Fruit fly (Drosophila melanogaster) whole organism, embryonic: ENCODE results near the gene CG17637.
A peak's percentile ranks its signal among the peaks of the same experiment; 100 is the strongest.

ENCODE experiments used
- ATbp ChIP-seq: fragments of 200-800 bp; sonication (Bioruptor generic); optimal IDR thresholded peaks from 2 replicates; lab custom pipeline; 2017; ENCODE audit warnings: missing biosample characterization, mild to moderate bottlenecking, missing genetic modification characterization, missing genetic modification reagents
- B-H2 ChIP-seq: fragments of 200-800 bp; sonication (Bioruptor generic); optimal IDR thresholded peaks from 2 replicates; lab custom pipeline; 2018; ENCODE audit warnings: missing biosample characterization, mild to moderate bottlenecking, missing genetic modification characterization
- Blimp-1 ChIP-seq: fragments of 200-800 bp; sonication (Bioruptor generic); optimal IDR thresholded peaks from 3 replicates; lab custom pipeline; 2018; ENCODE audit warnings: missing biosample characterization, missing genetic modification characterization, mild to moderate bottlenecking, moderate library complexity, missing genetic modification reagents
- CG11085 ChIP-seq: fragments of 200-800 bp; sonication (Bioruptor generic); IDR thresholded peaks from 2 replicates; pipeline ENCODE4 v1.3.6; 2022; ENCODE audit warnings: missing biosample characterization, missing genetic modification characterization
- CG11093 ChIP-seq: fragments of 200-800 bp; sonication (Bioruptor generic); IDR thresholded peaks from 3 replicates; pipeline ENCODE4 v1.3.6; 2022; ENCODE audit warnings: missing biosample characterization, missing genetic modification characterization
- CG12104 ChIP-seq: fragments of 200-800 bp; sonication (Bioruptor generic); optimal IDR thresholded peaks from 3 replicates; lab custom pipeline; 2016; ENCODE audit warnings: missing biosample characterization, missing genetic modification characterization
- CG12219 ChIP-seq: fragments of 200-800 bp; sonication (Bioruptor generic); optimal IDR thresholded peaks from 3 replicates; lab custom pipeline; 2018; ENCODE audit warnings: missing biosample characterization, mild to moderate bottlenecking, missing genetic modification characterization
- CG13624 ChIP-seq: fragments of 200-800 bp; sonication (Bioruptor generic); optimal IDR thresholded peaks from 2 replicates; lab custom pipeline; 2016; ENCODE audit warnings: missing biosample characterization, missing genetic modification characterization
- CG14441 ChIP-seq: fragments of 200-800 bp; sonication (Bioruptor generic); IDR thresholded peaks from 2 replicates; pipeline ENCODE4 v1.3.6; 2022; ENCODE audit warnings: missing biosample characterization, missing genetic modification characterization
- CG1529 ChIP-seq: fragments of 200-800 bp; sonication (Bioruptor generic); optimal IDR thresholded peaks from 3 replicates; lab custom pipeline; 2018; ENCODE audit warnings: missing biosample characterization, missing genetic modification characterization
- CG15479 ChIP-seq: fragments of 200-800 bp; sonication (Bioruptor generic); optimal IDR thresholded peaks from 3 replicates; lab custom pipeline; 2019; ENCODE audit warnings: missing biosample characterization, mild to moderate bottlenecking, missing genetic modification characterization, moderate library complexity
- CG18764 ChIP-seq: fragments of 200-800 bp; sonication (Bioruptor generic); optimal IDR thresholded peaks from 3 replicates; lab custom pipeline; 2016; ENCODE audit warnings: missing biosample characterization, missing genetic modification characterization
- CG2120 ChIP-seq: fragments of 200-800 bp; sonication (Bioruptor generic); optimal IDR thresholded peaks from 3 replicates; lab custom pipeline; 2016; ENCODE audit warnings: missing biosample characterization, missing genetic modification characterization
- CG2712 ChIP-seq: fragments of 200-800 bp; optimal IDR thresholded peaks from 3 replicates; lab custom pipeline; 2019; ENCODE audit warnings: missing biosample characterization, mild to moderate bottlenecking, missing genetic modification characterization, moderate library complexity
- CG31224 ChIP-seq: fragments of 200-800 bp; sonication (Bioruptor generic); IDR thresholded peaks from 2 replicates; pipeline ENCODE4 v1.3.6; 2022; ENCODE audit warnings: missing biosample characterization, missing genetic modification characterization
- CG31441 ChIP-seq: fragments of 200-800 bp; sonication (Bioruptor generic); IDR thresholded peaks from 2 replicates; pipeline ENCODE4 v1.3.6; 2022; ENCODE audit warnings: missing biosample characterization, missing genetic modification characterization
- CG3163 ChIP-seq: fragments of 200-800 bp; sonication (Bioruptor generic); optimal IDR thresholded peaks from 3 replicates; lab custom pipeline; 2016; ENCODE audit warnings: missing biosample characterization, missing genetic modification characterization
- CG32532 ChIP-seq: fragments of 200-800 bp; sonication (Bioruptor generic); IDR thresholded peaks from 2 replicates; pipeline ENCODE4 v1.3.6; 2022; ENCODE audit warnings: missing biosample characterization, missing genetic modification characterization
- CG6272 ChIP-seq: fragments of 200-800 bp; sonication (Bioruptor generic); IDR thresholded peaks from 2 replicates; pipeline ENCODE4 v1.3.6; 2022; ENCODE audit warnings: missing biosample characterization, missing genetic modification characterization
- CG9609 ChIP-seq: fragments of 200-800 bp; sonication (Bioruptor generic); optimal IDR thresholded peaks from 3 replicates; lab custom pipeline; 2016; ENCODE audit warnings: missing biosample characterization, missing genetic modification characterization
- CG9797 ChIP-seq: fragments of 200-800 bp; sonication (Bioruptor generic); optimal IDR thresholded peaks from 3 replicates; lab custom pipeline; 2018; ENCODE audit warnings: missing biosample characterization, mild to moderate bottlenecking, missing genetic modification characterization
- Camta ChIP-seq: fragments of 200-800 bp; sonication (Bioruptor generic); optimal IDR thresholded peaks from 2 replicates; lab custom pipeline; 2016; ENCODE audit warnings: missing biosample characterization, missing genetic modification characterization
- D ChIP-seq, 2 experiments: fragments of 200-800 bp in 1 of 2; fragments of >200 bp in 1 of 2; sonication (Bioruptor generic) in 1 of 2; optimal IDR thresholded peaks; 2 replicates in 1 of 2; 3 replicates in 1 of 2; lab custom pipeline; 2017; ENCODE audit warnings: mild to moderate bottlenecking in 1 of 2, missing biosample characterization in 1 of 2, missing genetic modification characterization in 1 of 2, missing genetic modification reagents in 1 of 2
- Dad ChIP-seq: fragments of 200-800 bp; sonication (Bioruptor generic); optimal IDR thresholded peaks from 3 replicates; lab custom pipeline; 2016; ENCODE audit warnings: missing biosample characterization, missing genetic modification characterization
- HHEX ChIP-seq: fragments of 200-800 bp; sonication (Bioruptor generic); optimal IDR thresholded peaks from 3 replicates; lab custom pipeline; 2017; ENCODE audit warnings: missing biosample characterization, mild to moderate bottlenecking, missing genetic modification characterization, missing genetic modification reagents
- Hmr ChIP-seq: fragments of 200-800 bp; sonication (Bioruptor generic); optimal IDR thresholded peaks from 3 replicates; lab custom pipeline; 2017; ENCODE audit warnings: mild to moderate bottlenecking, missing biosample characterization, missing genetic modification reagents, missing genetic modification characterization
- Hr51 ChIP-seq, 2 experiments: fragments of 200-800 bp; sonication (Bioruptor generic); optimal IDR thresholded peaks; 2 replicates in 1 of 2; 3 replicates in 1 of 2; lab custom pipeline; 2016 to 2018; ENCODE audit warnings: missing biosample characterization in 2 of 2, missing genetic modification characterization in 2 of 2, mild to moderate bottlenecking in 1 of 2, moderate library complexity in 1 of 2
- MBD-R2 ChIP-seq: fragments of 200-800 bp; sonication (Bioruptor generic); IDR thresholded peaks from 2 replicates; pipeline ENCODE4 v1.3.6; 2022; ENCODE audit warnings: missing biosample characterization, missing genetic modification characterization
- MTF-1 ChIP-seq: fragments of 200-800 bp; sonication (Bioruptor generic); optimal IDR thresholded peaks from 2 replicates; lab custom pipeline; 2018; ENCODE audit warnings: missing biosample characterization, mild to moderate bottlenecking, missing genetic modification characterization, borderline replicate concordance
- NC2α ChIP-seq: fragments of 200-800 bp; sonication (Bioruptor generic); optimal IDR thresholded peaks from 2 replicates; lab custom pipeline; 2016; ENCODE audit warnings: missing biosample characterization, missing genetic modification characterization
- NC2β ChIP-seq: fragments of 200-800 bp; sonication (Bioruptor generic); optimal IDR thresholded peaks from 2 replicates; lab custom pipeline; 2016; ENCODE audit warnings: missing biosample characterization, missing genetic modification characterization
- Side ChIP-seq: fragments of 200-800 bp; sonication (Bioruptor generic); optimal IDR thresholded peaks from 2 replicates; lab custom pipeline; 2016; ENCODE audit warnings: missing biosample characterization, missing genetic modification characterization
- TFAM ChIP-seq: fragments of 200-800 bp; sonication (Bioruptor generic); optimal IDR thresholded peaks from 2 replicates; lab custom pipeline; 2017; ENCODE audit warnings: missing biosample characterization, missing genetic modification characterization, inconsistent platforms
- Vsx1 ChIP-seq: fragments of 200-800 bp; sonication (Bioruptor generic); optimal IDR thresholded peaks from 2 replicates; lab custom pipeline; 2017; ENCODE audit warnings: missing biosample characterization, mild to moderate bottlenecking, missing genetic modification characterization, missing genetic modification reagents
- cad ChIP-seq: fragments of >200 bp; optimal IDR thresholded peaks from 2 replicates; lab custom pipeline; 2017; ENCODE audit warnings: missing biosample characterization, missing genetic modification characterization
- chif ChIP-seq, 2 experiments: fragments of 200-800 bp; sonication (Bioruptor generic); optimal IDR thresholded peaks; 3 replicates each; lab custom pipeline; 2016; ENCODE audit warnings: missing biosample characterization in 2 of 2, missing genetic modification characterization in 2 of 2
- corto ChIP-seq: fragments of 200-800 bp; sonication (Bioruptor generic); optimal IDR thresholded peaks from 2 replicates; lab custom pipeline; 2016; ENCODE audit warnings: missing biosample characterization, mild to moderate bottlenecking, missing genetic modification characterization, moderate library complexity
- dati ChIP-seq: fragments of 200-800 bp; sonication (Bioruptor generic); IDR thresholded peaks from 2 replicates; pipeline ENCODE4 v1.3.6; 2022; ENCODE audit warnings: missing biosample characterization, missing genetic modification characterization
- disco-r ChIP-seq: fragments of 200-800 bp; sonication (Bioruptor generic); optimal IDR thresholded peaks from 2 replicates; lab custom pipeline; 2016; ENCODE audit warnings: missing biosample characterization, missing genetic modification characterization
- eyg ChIP-seq: fragments of 200-800 bp; sonication (Bioruptor generic); optimal IDR thresholded peaks from 3 replicates; lab custom pipeline; 2016; ENCODE audit warnings: missing biosample characterization, missing genetic modification characterization
- kah ChIP-seq: fragments of 200-800 bp; sonication (Bioruptor generic); optimal IDR thresholded peaks from 2 replicates; lab custom pipeline; 2018; ENCODE audit warnings: missing biosample characterization, mild to moderate bottlenecking, missing genetic modification characterization
- lbe ChIP-seq: fragments of 200-800 bp; sonication (Bioruptor generic); optimal IDR thresholded peaks from 2 replicates; lab custom pipeline; 2016; ENCODE audit warnings: missing biosample characterization, mild to moderate bottlenecking, missing genetic modification characterization
- onecut ChIP-seq: fragments of 200-800 bp; sonication (Bioruptor generic); IDR thresholded peaks from 2 replicates; pipeline ENCODE4 v1.3.6; 2022; ENCODE audit warnings: missing biosample characterization, missing genetic modification characterization
- peb ChIP-seq: fragments of 200-800 bp; sonication (Bioruptor generic); IDR thresholded peaks from 2 replicates; pipeline ENCODE4 v1.3.6; 2022; ENCODE audit warnings: missing biosample characterization, missing genetic modification characterization
- sisA ChIP-seq: fragments of 200-800 bp; sonication (Bioruptor generic); IDR thresholded peaks from 2 replicates; pipeline ENCODE4 v1.3.6; 2022; ENCODE audit warnings: missing biosample characterization, missing genetic modification characterization
- ssp ChIP-seq: fragments of 200-800 bp; sonication (Bioruptor generic); IDR thresholded peaks from 2 replicates; pipeline ENCODE4 v1.3.6; 2022; ENCODE audit warnings: missing biosample characterization, missing genetic modification characterization
- stwl ChIP-seq: fragments of 200-800 bp; sonication (Bioruptor generic); optimal IDR thresholded peaks from 3 replicates; lab custom pipeline; 2018; ENCODE audit warnings: missing biosample characterization, mild to moderate bottlenecking, missing genetic modification characterization, moderate library complexity
- ttk ChIP-seq: fragments of 200-800 bp; sonication (Bioruptor generic); IDR thresholded peaks from 2 replicates; pipeline ENCODE4 v2.1.2; 2022; ENCODE audit warnings: missing biosample characterization, missing genetic modification characterization

CG17637 gene

DNA sequence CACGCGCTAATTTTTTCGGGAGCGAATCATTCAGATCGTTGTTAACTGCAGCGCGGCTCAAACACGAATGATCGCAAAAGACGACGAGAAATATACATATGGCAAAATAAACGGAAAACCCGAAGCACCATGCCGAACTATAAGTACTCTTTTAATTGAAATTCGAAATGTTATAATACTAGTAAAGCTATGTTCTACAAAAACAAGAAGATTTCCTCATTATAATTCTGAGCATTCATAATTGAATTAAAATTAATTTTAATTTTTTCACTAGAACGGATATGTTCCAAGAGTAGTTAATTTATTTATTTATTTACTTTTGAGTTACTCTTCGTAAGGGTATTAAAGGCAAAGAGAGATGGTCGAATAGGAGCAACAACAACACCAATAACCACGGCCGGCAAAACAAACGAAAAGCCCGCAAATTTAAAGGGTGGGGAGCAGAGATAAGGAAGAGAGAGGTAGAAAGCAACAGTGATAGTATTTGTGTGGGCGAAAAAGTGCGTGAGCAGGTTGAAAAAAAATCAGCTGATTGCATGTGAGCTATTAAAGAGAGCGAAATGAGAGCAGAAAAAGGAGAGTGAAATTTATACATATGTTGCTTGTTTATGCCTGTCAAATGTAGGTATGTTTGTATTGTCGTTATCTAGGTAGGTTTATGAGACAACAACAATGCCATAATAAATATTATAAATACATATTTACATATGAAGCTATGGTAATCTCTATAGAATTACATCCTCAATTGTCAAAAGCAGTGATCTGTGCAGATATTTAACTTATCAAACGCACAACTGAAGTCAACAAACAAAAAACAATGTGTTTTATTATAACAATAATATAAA, 10.3 kb upstream of the CG17637 start (continued):
- TF ChIP-seq CG2120, result peak; percentile 86
- no peak; the same call in none of the 2 replicates for TF ChIP-seq ssp
- no peak for TF ChIP-seq NC2α (GFP tag; lab: Kevin White, UChicago)
- TF ChIP-seq CG9797 (GFP tag; lab: Kevin White, UChicago), result no peak
- TF ChIP-seq peb (GFP tag; lab: Robert Waterston, UW), result peak; percentile 48; the same call in 1 of the 2 replicates
- TF ChIP-seq Side (GFP tag; lab: Kevin White, UChicago), result peak; percentile 8
- peak; percentile 19 for TF ChIP-seq CG9609 (GFP tag; lab: Kevin White, UChicago)
- peak; percentile 55 for TF ChIP-seq ATbp (GFP tag; lab: Kevin White, UChicago)
- peak; percentile 51 for TF ChIP-seq CG13624 (GFP tag; lab: Kevin White, UChicago)
- peak; percentile 21 for TF ChIP-seq Dad (GFP tag; lab: Kevin White, UChicago)
- TF ChIP-seq MTF-1, result peak; percentile 59
- TF ChIP-seq CG12219 (GFP tag; lab: Kevin White, UChicago), result peak; percentile 23
- peak in 1 of 2 experiments; percentile 37 for TF ChIP-seq chif (GFP tag; optimal IDR thresholded peaks at IDR 0.05; lab: Kevin White, UChicago)
- TF ChIP-seq HHEX (GFP tag; lab: Kevin White, UChicago), result peak; percentile 72
- TF ChIP-seq dati (GFP tag; lab: Robert Waterston, UW), result no peak
- TF ChIP-seq Camta (GFP tag; lab: Kevin White, UChicago), result peak; percentile 43
- TF ChIP-seq kah (GFP tag; lab: Kevin White, UChicago), result no peak
- peak; percentile 85 for TF ChIP-seq Hmr (GFP tag; lab: Kevin White, UChicago)
- TF ChIP-seq disco-r (GFP tag; lab: Kevin White, UChicago), result no peak
- peak; percentile 2 for TF ChIP-seq CG18764
- TF ChIP-seq CG15479, result peak; percentile 69
- peak; percentile 88 for TF ChIP-seq lbe
- peak; percentile 32; the same call in 1 of the 3 replicates for TF ChIP-seq CG11093
- TF ChIP-seq D (optimal IDR thresholded peaks at IDR 0.05; lab: Kevin White, UChicago), result no peak
- TF ChIP-seq D (GFP tag; optimal IDR thresholded peaks at IDR 0.05; lab: Kevin White, UChicago), result no peak
- TF ChIP-seq MBD-R2 (GFP tag; lab: Robert Waterston, UW), result peak; percentile 7; the same call in 1 of the 2 replicates
- peak; percentile 78 for TF ChIP-seq CG14441 (GFP tag; lab: Robert Waterston, UW)
- TF ChIP-seq stwl (tag; lab: Kevin White, UChicago), result no peak
- TF ChIP-seq CG6272 (GFP tag; lab: Robert Waterston, UW), result no peak
- peak; percentile 42 for TF ChIP-seq Blimp-1
- TF ChIP-seq Hr51 (GFP tag; optimal IDR thresholded peaks at IDR 0.05; lab: Kevin White, UChicago), result peak; percentile 18 to 89
- TF ChIP-seq CG32532, result peak; percentile 85
- TF ChIP-seq CG1529 (GFP tag; lab: Kevin White, UChicago), result peak; percentile 10
- peak; percentile 39 for TF ChIP-seq eyg (GFP tag; lab: Kevin White, UChicago)
- peak; percentile 77 for TF ChIP-seq CG31224 (GFP tag; lab: Robert Waterston, UW)
- TF ChIP-seq Vsx1 (GFP tag; lab: Kevin White, UChicago), result peak; percentile 53
- peak; percentile 60 for TF ChIP-seq CG12104
- no peak for TF ChIP-seq cad (GFP tag; lab: Kevin White, UChicago)
- TF ChIP-seq ttk (GFP tag; lab: Robert Waterston, UW), result peak; percentile 72; the same call in 1 of the 2 replicates
- peak; percentile 43 for TF ChIP-seq onecut (GFP tag; lab: Robert Waterston, UW)
- peak; percentile 59 for TF ChIP-seq corto
- no peak for TF ChIP-seq TFAM (GFP tag; lab: Kevin White, UChicago)
- peak; percentile 82 for TF ChIP-seq CG2712 (tag; lab: Kevin White, UChicago)
- peak; percentile 67; the same call in 1 of the 2 replicates for TF ChIP-seq CG31441 (GFP tag; lab: Robert Waterston, UW)
- TF ChIP-seq NC2β (GFP tag; lab: Kevin White, UChicago), result no peak
- TF ChIP-seq B-H2 (GFP tag; lab: Kevin White, UChicago), result no peak
- TF ChIP-seq sisA (GFP tag; lab: Robert Waterston, UW), result peak; percentile 37; the same call in 1 of the 2 replicates
- TF ChIP-seq CG11085 (GFP tag; lab: Robert Waterston, UW), result peak; percentile 58; the same call in 1 of the 2 replicates
- TF ChIP-seq CG3163, result peak; percentile 50
